Fruit fly (Drosophila melanogaster) whole organism, wandering third instar larva: ENCODE results near the gene Alms1b.
A peak's percentile ranks its signal among the peaks of the same experiment; 100 is the strongest.

Source experiments
- Abd-B ChIP-seq: fragments of >200 bp; optimal IDR thresholded peaks from 2 replicates; lab custom pipeline; 2017; ENCODE audit warnings: missing biosample characterization, missing genetic modification characterization
- CG32264 ChIP-seq: fragments of 200-800 bp; sonication (Bioruptor generic); optimal IDR thresholded peaks from 2 replicates; lab custom pipeline; 2016; ENCODE audit warnings: missing biosample characterization, missing genetic modification characterization
- CG9705 ChIP-seq: fragments of 200-800 bp; sonication (Bioruptor generic); optimal IDR thresholded peaks from 2 replicates; lab custom pipeline; 2018; ENCODE audit warnings: missing biosample characterization, mild to moderate bottlenecking, missing genetic modification characterization
- CrebA ChIP-seq: fragments of 200-800 bp; sonication (Bioruptor generic); optimal IDR thresholded peaks from 2 replicates; lab custom pipeline; 2016; ENCODE audit warnings: missing biosample characterization, mild to moderate bottlenecking, missing genetic modification characterization, borderline replicate concordance
- Dfd ChIP-seq: fragments of >200 bp; optimal IDR thresholded peaks from 2 replicates; lab custom pipeline; 2017; ENCODE audit warnings: missing biosample characterization, missing genetic modification characterization
- Dif ChIP-seq: fragments of 200-275, 200-300 bp; sonication (Bioruptor generic); optimal IDR thresholded peaks from 2 replicates; lab custom pipeline; 2018; ENCODE audit warnings: missing biosample characterization, missing genetic modification characterization; ENCODE audit not compliant: partially characterized antibody
- GATAd ChIP-seq: sonication (Bioruptor generic); optimal IDR thresholded peaks from 2 replicates; lab custom pipeline; 2016; ENCODE audit warnings: missing biosample characterization, missing genetic modification characterization
- Hnf4 ChIP-seq: fragments of 200-800 bp; sonication (Bioruptor generic); optimal IDR thresholded peaks from 2 replicates; lab custom pipeline; 2016; ENCODE audit warnings: missing biosample characterization, mild to moderate bottlenecking, missing genetic modification characterization
- Hr78 ChIP-seq: fragments of >200 bp; optimal IDR thresholded peaks from 2 replicates; lab custom pipeline; 2017; ENCODE audit warnings: missing biosample characterization, missing genetic modification characterization
- Jra ChIP-seq: sonication (Bioruptor generic); optimal IDR thresholded peaks from 2 replicates; lab custom pipeline; 2016; ENCODE audit warnings: missing biosample characterization, missing genetic modification characterization
- Mio ChIP-seq: sonication (Bioruptor generic); optimal IDR thresholded peaks from 2 replicates; lab custom pipeline; 2016; ENCODE audit warnings: missing biosample characterization, missing genetic modification characterization
- Myc ChIP-seq: fragments of >200 bp; optimal IDR thresholded peaks from 2 replicates; lab custom pipeline; 2017
- N ChIP-seq: fragments of >200 bp; optimal IDR thresholded peaks from 2 replicates; lab custom pipeline; 2018; ENCODE audit warnings: missing biosample characterization, missing external identifiers, missing genetic modification characterization
- Rel ChIP-seq, 2 experiments: fragments of 200-800 bp; sonication (Bioruptor generic) in 1 of 2; optimal IDR thresholded peaks; 2 replicates in 1 of 2; 3 replicates in 1 of 2; lab custom pipeline; 2016 to 2019; ENCODE audit warnings: mild to moderate bottlenecking in 2 of 2, missing biosample characterization in 2 of 2, missing genetic modification characterization in 2 of 2, moderate library complexity in 1 of 2
- Sp1 ChIP-seq: fragments of 200-800 bp; sonication (Bioruptor generic); optimal IDR thresholded peaks from 3 replicates; lab custom pipeline; 2019; ENCODE audit warnings: missing biosample characterization, mild to moderate bottlenecking, missing genetic modification characterization, moderate library complexity
- Vsx2 ChIP-seq: fragments of 200-300, 225-300 bp; sonication (Bioruptor generic); optimal IDR thresholded peaks from 2 replicates; lab custom pipeline; 2018; ENCODE audit warnings: missing biosample characterization, missing genetic modification characterization; ENCODE audit not compliant: partially characterized antibody
- br ChIP-seq: fragments of 200-800 bp; sonication (Bioruptor generic); optimal IDR thresholded peaks from 2 replicates; lab custom pipeline; 2016; ENCODE audit warnings: missing biosample characterization, missing genetic modification characterization
- dl ChIP-seq, 2 experiments: fragments of 175-275, 200-275 bp in 1 of 2; fragments of 200-275 bp in 1 of 2; sonication (Bioruptor generic); optimal IDR thresholded peaks; lab custom pipeline; 2018; ENCODE audit warnings: mild to moderate bottlenecking in 2 of 2, missing biosample characterization in 2 of 2, missing genetic modification characterization in 2 of 2, moderate library complexity in 2 of 2; ENCODE audit not compliant: partially characterized antibody in 2 of 2, insufficient read depth in 1 of 2
- dmrt93B ChIP-seq: fragments of 200-800 bp; sonication (Bioruptor generic); optimal IDR thresholded peaks from 2 replicates; lab custom pipeline; 2018; ENCODE audit warnings: missing biosample characterization, mild to moderate bottlenecking, missing genetic modification characterization
- ey ChIP-seq: fragments of 200-800 bp; sonication (Bioruptor generic); optimal IDR thresholded peaks from 2 replicates; lab custom pipeline; 2016; ENCODE audit warnings: missing biosample characterization, missing genetic modification characterization
- foxo ChIP-seq, 2 experiments: fragments of 200-800 bp; sonication (Bioruptor generic); optimal IDR thresholded peaks; 2 replicates in 1 of 2; 3 replicates in 1 of 2; lab custom pipeline; 2016 to 2017; ENCODE audit warnings: missing biosample characterization in 2 of 2, missing genetic modification characterization in 2 of 2
- fru ChIP-seq: fragments of 200-800 bp; sonication (Bioruptor generic); optimal IDR thresholded peaks from 3 replicates; lab custom pipeline; 2016; ENCODE audit warnings: missing biosample characterization, mild to moderate bottlenecking, missing genetic modification characterization
- h ChIP-seq: fragments of 200-800 bp; sonication (Bioruptor generic); optimal IDR thresholded peaks from 3 replicates; lab custom pipeline; 2016; ENCODE audit warnings: missing biosample characterization, mild to moderate bottlenecking, missing genetic modification characterization
- lola ChIP-seq: fragments of >200 bp; optimal IDR thresholded peaks from 2 replicates; lab custom pipeline; 2017; ENCODE audit warnings: missing biosample characterization, missing genetic modification characterization
- pan ChIP-seq: fragments of >200 bp; optimal IDR thresholded peaks from 2 replicates; lab custom pipeline; 2017
- psq ChIP-seq: fragments of 200-800 bp; sonication (Bioruptor generic); optimal IDR thresholded peaks from 3 replicates; lab custom pipeline; 2017; ENCODE audit warnings: missing biosample characterization, mild to moderate bottlenecking, missing genetic modification characterization, moderate library complexity
- rgr ChIP-seq: fragments of 200-800 bp; sonication (Bioruptor generic); optimal IDR thresholded peaks from 3 replicates; lab custom pipeline; 2016; ENCODE audit warnings: missing biosample characterization, mild to moderate bottlenecking, missing genetic modification characterization
- sage ChIP-seq: fragments of 200-800 bp; sonication (Bioruptor generic); optimal IDR thresholded peaks from 2 replicates; lab custom pipeline; 2016; ENCODE audit warnings: missing biosample characterization, mild to moderate bottlenecking, missing genetic modification characterization
- sv ChIP-seq: fragments of 200-800 bp; sonication (Bioruptor generic); optimal IDR thresholded peaks from 3 replicates; lab custom pipeline; 2016; ENCODE audit warnings: missing biosample characterization, missing genetic modification characterization
- tai ChIP-seq: sonication (Bioruptor generic); optimal IDR thresholded peaks from 2 replicates; lab custom pipeline; 2016; ENCODE audit warnings: missing biosample characterization, missing genetic modification characterization
- woc ChIP-seq: sonication (Bioruptor generic); optimal IDR thresholded peaks from 2 replicates; lab custom pipeline; 2016; ENCODE audit warnings: missing biosample characterization, mild to moderate bottlenecking, missing genetic modification characterization

The Alms1b gene

dm6 chrX:4614945-4615344, 15.8 kb downstream of the Alms1b start:
- TF ChIP-seq Vsx2 (no peak), dl (GFP tag; optimal IDR thresholded peaks at IDR 0.05; lab: Kevin White, UChicago; ENCODE audit: insufficient read depth in 1 of 2, partially characterized antibody in 2 of 2) (no peak), dmrt93B (GFP tag; lab: Kevin White, UChicago) (peak; percentile 10), Dfd (GFP tag; lab: Kevin White, UChicago) (no peak), sv (no peak), psq (GFP tag; lab: Kevin White, UChicago) (no peak), Hr78 (no peak), pan (lab: Kevin White, UChicago) (no peak), GATAd (GFP tag; lab: Kevin White, UChicago) (no peak), CrebA (GFP tag; lab: Kevin White, UChicago) (no peak), rgr (GFP tag; lab: Kevin White, UChicago) (no peak), Abd-B (no peak), fru (no peak), Rel (GFP tag; optimal IDR thresholded peaks at IDR 0.05; lab: Kevin White, UChicago) (no peak), Rel (tag; optimal IDR thresholded peaks at IDR 0.05; lab: Kevin White, UChicago) (no peak), h (GFP tag; lab: Kevin White, UChicago) (peak; percentile 34), Jra (GFP tag; lab: Kevin White, UChicago) (no peak), tai (no peak), foxo (GFP tag; optimal IDR thresholded peaks at IDR 0.05; lab: Kevin White, UChicago) (peak in 1 of 2 experiments; percentile 16)

- TF ChIP-seq rgr (GFP tag; lab: Kevin White, UChicago) (peak; percentile 0), foxo (GFP tag; optimal IDR thresholded peaks at IDR 0.05; lab: Kevin White, UChicago) (peak in 1 of 2 experiments; percentile 47), fru (peak; percentile 24), ey (GFP tag; lab: Kevin White, UChicago) (no peak), sage (GFP tag; lab: Kevin White, UChicago) (no peak)
Observed at dm6 chrX:4614325-4614724, 16.4 kb downstream of the Alms1b start.

DNA sequence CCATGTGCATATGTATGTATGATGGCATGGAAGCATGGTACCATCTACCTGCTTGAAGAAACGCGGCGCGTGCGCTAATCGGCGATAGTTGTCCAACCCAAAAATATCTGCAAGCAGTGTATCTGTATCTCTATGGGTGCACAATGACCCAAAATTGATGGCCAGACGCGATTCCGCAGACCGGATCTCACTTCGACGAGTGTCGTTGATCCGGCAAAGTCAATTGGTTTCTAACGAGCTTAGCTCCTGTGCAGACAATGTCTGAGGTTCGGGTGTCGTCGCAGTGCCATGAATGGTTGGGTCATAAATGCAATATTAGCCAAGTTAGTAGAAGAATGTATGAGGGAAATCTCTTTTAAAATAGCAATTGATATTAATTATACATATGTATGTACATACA, 17.1 kb downstream of the Alms1b start:
- TF ChIP-seq CG9705 (GFP tag; lab: Kevin White, UChicago), result no peak
- no peak for TF ChIP-seq Myc (lab: Kevin White, UChicago)
- TF ChIP-seq CG32264, result no peak
- TF ChIP-seq Rel (GFP tag; optimal IDR thresholded peaks at IDR 0.05; lab: Kevin White, UChicago), result no peak
- no peak for TF ChIP-seq Rel (tag; optimal IDR thresholded peaks at IDR 0.05; lab: Kevin White, UChicago)
- TF ChIP-seq sv, result no peak
- TF ChIP-seq rgr (GFP tag; lab: Kevin White, UChicago), result no peak
- no peak for TF ChIP-seq Hnf4 (GFP tag; lab: Kevin White, UChicago)
- TF ChIP-seq lola (GFP tag; lab: Kevin White, UChicago), result no peak
- TF ChIP-seq dl (GFP tag; optimal IDR thresholded peaks at IDR 0.05; lab: Kevin White, UChicago; ENCODE audit: insufficient read depth in 1 of 2, partially characterized antibody in 2 of 2), result no peak
- TF ChIP-seq pan (lab: Kevin White, UChicago), result no peak
- TF ChIP-seq Dfd (GFP tag; lab: Kevin White, UChicago), result no peak
- no peak for TF ChIP-seq Dif (GFP tag; lab: Kevin White, UChicago)
- TF ChIP-seq psq (GFP tag; lab: Kevin White, UChicago), result no peak
- no peak for TF ChIP-seq br (GFP tag; lab: Kevin White, UChicago)
- TF ChIP-seq N (GFP tag; lab: Kevin White, UChicago), result no peak
- TF ChIP-seq h (GFP tag; lab: Kevin White, UChicago), result no peak
- TF ChIP-seq sage (GFP tag; lab: Kevin White, UChicago), result no peak
- no peak for TF ChIP-seq dmrt93B (GFP tag; lab: Kevin White, UChicago)
- TF ChIP-seq woc (GFP tag; lab: Kevin White, UChicago), result no peak

- TF ChIP-seq GATAd (GFP tag; lab: Kevin White, UChicago), result no peak
- TF ChIP-seq Hnf4 (GFP tag; lab: Kevin White, UChicago), result peak; percentile 15
- TF ChIP-seq Rel (GFP tag; optimal IDR thresholded peaks at IDR 0.05; lab: Kevin White, UChicago), result no peak
- peak; percentile 69 for TF ChIP-seq Rel (tag; optimal IDR thresholded peaks at IDR 0.05; lab: Kevin White, UChicago)
- peak; percentile 7 for TF ChIP-seq fru
- peak; percentile 60 for TF ChIP-seq h (GFP tag; lab: Kevin White, UChicago)
- peak; percentile 3 for TF ChIP-seq Sp1 (GFP tag; lab: Kevin White, UChicago)
- TF ChIP-seq br (GFP tag; lab: Kevin White, UChicago), result no peak
- no peak for TF ChIP-seq Mio (GFP tag; lab: Kevin White, UChicago)
- peak; percentile 2 for TF ChIP-seq CrebA (GFP tag; lab: Kevin White, UChicago)
Observed at dm6 chrX:4612454-4612853, 18.3 kb downstream of the Alms1b start.
